Fruit fly (Drosophila melanogaster): ENCODE results near the gene Gmap.

- no peak for TF ChIP-seq pan (optimal IDR thresholded peaks at IDR 0.05)
- no peak for TF ChIP-seq Dll (optimal IDR thresholded peaks at IDR 0.05)
- TF ChIP-seq usp (GFP tag; optimal IDR thresholded peaks at IDR 0.05) = no peak
Observed at dm6 chrX:15497440-15498271, 10.9 kb downstream of the Gmap start.

Data from whole organism.